Worm (Caenorhabditis elegans): ENCODE data around the gene Y45F10A.7.

- TF ChIP-seq ztf-29 (GFP tag; IDR thresholded peaks at IDR 0.05): no peak
- no peak for TF ChIP-seq tab-1 (GFP tag; IDR thresholded peaks at IDR 0.05)
- TF ChIP-seq cog-1 (tag; optimal IDR thresholded peaks at IDR 0.05): no peak
These were observed 18.2 kb upstream of the Y45F10A.7 start, which contains the start of gene Y38H8A.2 for ce11 chrIV:13474132-13474531.

Measured in whole organism, midembryonic.